Fruit fly (Drosophila melanogaster) whole organism, embryonic: Measurements from ENCODE around the gene CG34453.
A peak's percentile ranks its signal among the peaks of the same experiment; 100 is the strongest.

Experiments
- Blimp-1 ChIP-seq: fragments of 200-800 bp; sonication (Bioruptor generic); optimal IDR thresholded peaks from 3 replicates; lab custom pipeline; 2018; ENCODE audit warnings: missing biosample characterization, missing genetic modification characterization, mild to moderate bottlenecking, moderate library complexity, missing genetic modification reagents
- CG10274 ChIP-seq: fragments of 200-800 bp; sonication (Bioruptor generic); optimal IDR thresholded peaks from 3 replicates; lab custom pipeline; 2017; ENCODE audit warnings: missing biosample characterization, mild to moderate bottlenecking, missing genetic modification characterization
- CG10431 ChIP-seq: fragments of 200-800 bp; sonication (Bioruptor generic); optimal IDR thresholded peaks from 3 replicates; lab custom pipeline; 2018; ENCODE audit warnings: missing biosample characterization, mild to moderate bottlenecking, missing genetic modification characterization
- CG10959 ChIP-seq: fragments of 200-800 bp; sonication (Bioruptor generic); IDR thresholded peaks from 2 replicates; pipeline ENCODE4 v1.3.6; 2022; ENCODE audit warnings: missing biosample characterization, missing genetic modification characterization
- CG11456 ChIP-seq: fragments of 200-800 bp; sonication (Bioruptor generic); IDR thresholded peaks from 3 replicates; pipeline ENCODE4 v1.3.6; 2022; ENCODE audit warnings: missing biosample characterization, missing genetic modification characterization
- CG12219 ChIP-seq: fragments of 200-800 bp; sonication (Bioruptor generic); optimal IDR thresholded peaks from 3 replicates; lab custom pipeline; 2018; ENCODE audit warnings: missing biosample characterization, mild to moderate bottlenecking, missing genetic modification characterization
- CG1233 ChIP-seq: fragments of 200-800 bp; sonication (Bioruptor generic); optimal IDR thresholded peaks from 4 replicates; lab custom pipeline; 2018; ENCODE audit warnings: missing biosample characterization, mild to moderate bottlenecking, missing genetic modification characterization
- CG14050 ChIP-seq: fragments of 200-800 bp; sonication (Bioruptor generic); IDR thresholded peaks from 3 replicates; pipeline ENCODE4 v1.3.6; 2022; ENCODE audit warnings: missing biosample characterization, missing genetic modification characterization
- CG14667 ChIP-seq: fragments of 200-800 bp; sonication (Bioruptor generic); IDR thresholded peaks from 2 replicates; pipeline ENCODE4 v1.3.6; 2022; ENCODE audit warnings: missing biosample characterization, missing genetic modification characterization
- CG15073 ChIP-seq: fragments of 200-800 bp; sonication (Bioruptor generic); optimal IDR thresholded peaks from 2 replicates; lab custom pipeline; 2016; ENCODE audit warnings: missing biosample characterization, missing genetic modification characterization
- CG16815 ChIP-seq: fragments of 200-800 bp; sonication (Bioruptor generic); optimal IDR thresholded peaks from 3 replicates; lab custom pipeline; 2017; ENCODE audit warnings: missing biosample characterization, mild to moderate bottlenecking, missing genetic modification characterization
- CG17829 ChIP-seq: fragments of 200-800 bp; optimal IDR thresholded peaks from 2 replicates; lab custom pipeline; 2019; ENCODE audit warnings: missing biosample characterization, mild to moderate bottlenecking, missing genetic modification characterization, moderate library complexity
- CG18476 ChIP-seq: fragments of 200-800 bp; sonication (Bioruptor generic); optimal IDR thresholded peaks from 2 replicates; lab custom pipeline; 2016; ENCODE audit warnings: missing biosample characterization, mild to moderate bottlenecking, missing genetic modification characterization
- CG2116 ChIP-seq: fragments of 200-800 bp; sonication (Bioruptor generic); optimal IDR thresholded peaks from 3 replicates; lab custom pipeline; 2018; ENCODE audit warnings: missing biosample characterization, mild to moderate bottlenecking, missing genetic modification characterization
- CG2678 ChIP-seq: fragments of 200-800 bp; sonication (Bioruptor generic); optimal IDR thresholded peaks from 3 replicates; lab custom pipeline; 2019; ENCODE audit warnings: missing biosample characterization, mild to moderate bottlenecking, missing genetic modification characterization, moderate library complexity
- CG34422 ChIP-seq: fragments of 200-800 bp; sonication (Bioruptor generic); IDR thresholded peaks from 3 replicates; pipeline ENCODE4 v1.3.6; 2022; ENCODE audit warnings: missing biosample characterization, missing genetic modification characterization
- CG42726 ChIP-seq: fragments of 200-800 bp; sonication (Bioruptor generic); IDR thresholded peaks from 2 replicates; pipeline ENCODE4 v1.3.6; 2022; ENCODE audit warnings: missing biosample characterization, missing genetic modification characterization; ENCODE audit not compliant: partially characterized antibody
- CG4328 ChIP-seq: fragments of 200-800 bp; sonication (Bioruptor generic); optimal IDR thresholded peaks from 3 replicates; lab custom pipeline; 2017; ENCODE audit warnings: missing biosample characterization, missing genetic modification reagents, missing genetic modification characterization
- CG5245 ChIP-seq: fragments of 200-800 bp; sonication (Bioruptor generic); optimal IDR thresholded peaks from 3 replicates; lab custom pipeline; 2016; ENCODE audit warnings: missing biosample characterization, missing genetic modification characterization
- CG9876 ChIP-seq: fragments of 200-800 bp; sonication (Bioruptor generic); optimal IDR thresholded peaks from 2 replicates; lab custom pipeline; 2016; ENCODE audit warnings: missing biosample characterization, missing genetic modification characterization
- CrebB ChIP-seq: fragments of 200-800 bp; sonication (Bioruptor generic); optimal IDR thresholded peaks from 3 replicates; lab custom pipeline; 2018; ENCODE audit warnings: missing biosample characterization, mild to moderate bottlenecking, missing genetic modification characterization
- E2f2 ChIP-seq: fragments of 200-800 bp; sonication (Bioruptor generic); IDR thresholded peaks from 2 replicates; pipeline ENCODE4 v1.3.6; 2022; ENCODE audit warnings: missing biosample characterization, missing genetic modification characterization
- ERR ChIP-seq: fragments of 200-800 bp; sonication (Bioruptor generic); optimal IDR thresholded peaks from 2 replicates; lab custom pipeline; 2016; ENCODE audit warnings: missing biosample characterization, missing genetic modification characterization
- H15 ChIP-seq: fragments of 200-800 bp; sonication (Bioruptor generic); IDR thresholded peaks from 3 replicates; pipeline ENCODE4 v1.3.6; 2022; ENCODE audit warnings: missing biosample characterization, missing genetic modification characterization
- Jarid2 ChIP-seq: fragments of 200-800 bp; sonication (Bioruptor generic); optimal IDR thresholded peaks from 3 replicates; lab custom pipeline; 2017; ENCODE audit warnings: mild to moderate bottlenecking, missing biosample characterization, missing genetic modification reagents, missing genetic modification characterization
- MESR4 ChIP-seq: fragments of 200-800 bp; sonication (Bioruptor generic); optimal IDR thresholded peaks from 2 replicates; lab custom pipeline; 2018; ENCODE audit warnings: missing biosample characterization, mild to moderate bottlenecking, missing genetic modification characterization, moderate library complexity
- Med ChIP-seq: fragments of 200-800 bp; sonication (Bioruptor generic); peaks from one replicate; lab custom pipeline; 2016; ENCODE audit warnings: missing biosample characterization, missing genetic modification characterization, mild to moderate bottlenecking, inconsistent platforms, moderate library complexity
- Opbp ChIP-seq: fragments of 200-800 bp; sonication (Bioruptor generic); IDR thresholded peaks from 3 replicates; pipeline ENCODE4 v1.3.6; 2022; ENCODE audit warnings: missing biosample characterization, missing genetic modification characterization; ENCODE audit not compliant: partially characterized antibody
- Side ChIP-seq: fragments of 200-800 bp; sonication (Bioruptor generic); optimal IDR thresholded peaks from 2 replicates; lab custom pipeline; 2016; ENCODE audit warnings: missing biosample characterization, missing genetic modification characterization
- amos ChIP-seq: fragments of 200-800 bp; sonication (Bioruptor generic); IDR thresholded peaks from 2 replicates; pipeline ENCODE4 v1.3.6; 2022; ENCODE audit warnings: missing biosample characterization, missing genetic modification characterization; ENCODE audit not compliant: partially characterized antibody
- ap ChIP-seq: fragments of 200-800 bp; sonication (Bioruptor generic); IDR thresholded peaks from 2 replicates; pipeline ENCODE4 v1.3.6; 2022; ENCODE audit warnings: missing biosample characterization, missing genetic modification characterization
- ci ChIP-seq: fragments of 200-800 bp; sonication (Bioruptor generic); IDR thresholded peaks from 3 replicates; pipeline ENCODE4 v1.3.6; 2022; ENCODE audit warnings: missing biosample characterization, missing genetic modification characterization
- emc ChIP-seq: fragments of 200-800 bp; sonication (Bioruptor generic); optimal IDR thresholded peaks from 2 replicates; lab custom pipeline; 2016; ENCODE audit warnings: missing biosample characterization, missing genetic modification characterization
- esg ChIP-seq: fragments of 200-800 bp; sonication (Bioruptor generic); conservative IDR thresholded peaks from 2 replicates; pipeline ENCODE4 v1.3.6; 2022; ENCODE audit warnings: missing biosample characterization, missing genetic modification characterization
- fd102C ChIP-seq: fragments of 200-800 bp; sonication (Bioruptor generic); optimal IDR thresholded peaks from 2 replicates; lab custom pipeline; 2018; ENCODE audit warnings: missing biosample characterization, mild to moderate bottlenecking, missing genetic modification characterization, moderate library complexity
- hth ChIP-seq: fragments of >200 bp; optimal IDR thresholded peaks from 2 replicates; lab custom pipeline; 2017; ENCODE audit warnings: inconsistent platforms
- kay ChIP-seq: fragments of 200-800 bp; sonication (Bioruptor generic); optimal IDR thresholded peaks from 2 replicates; lab custom pipeline; 2016; ENCODE audit warnings: missing biosample characterization, missing genetic modification characterization
- ken ChIP-seq: fragments of 200-800 bp; sonication (Bioruptor generic); IDR thresholded peaks from 3 replicates; pipeline ENCODE4 v1.3.6; 2022; ENCODE audit warnings: missing biosample characterization, missing genetic modification characterization
- mirr ChIP-seq: fragments of 200-800 bp; sonication (Bioruptor generic); optimal IDR thresholded peaks from 3 replicates; lab custom pipeline; 2018; ENCODE audit warnings: missing biosample characterization, mild to moderate bottlenecking, missing genetic modification characterization
- nerfin-2 ChIP-seq: fragments of 200-800 bp; sonication (Bioruptor generic); IDR thresholded peaks from 2 replicates; pipeline ENCODE4 v1.3.6; 2022; ENCODE audit warnings: missing biosample characterization, missing genetic modification characterization; ENCODE audit not compliant: partially characterized antibody
- ro ChIP-seq: fragments of 200-800 bp; sonication (Bioruptor generic); IDR thresholded peaks from 2 replicates; pipeline ENCODE4 v1.3.6; 2022; ENCODE audit warnings: missing biosample characterization, missing genetic modification characterization
- sna ChIP-seq: fragments of 200-800 bp; sonication (Bioruptor generic); IDR thresholded peaks from 2 replicates; pipeline ENCODE4 v1.3.6; 2022; ENCODE audit warnings: missing biosample characterization, missing genetic modification characterization; ENCODE audit not compliant: partially characterized antibody
- so ChIP-seq: fragments of 200-800 bp; sonication (Bioruptor generic); IDR thresholded peaks from 3 replicates; pipeline ENCODE4 v1.3.6; 2022; ENCODE audit warnings: missing biosample characterization, missing genetic modification characterization
- toy ChIP-seq: fragments of 200-800 bp; sonication (Bioruptor generic); IDR thresholded peaks from 2 replicates; pipeline ENCODE4 v1.3.6; 2022; ENCODE audit warnings: missing biosample characterization, missing genetic modification characterization
- ttk ChIP-seq: fragments of 200-800 bp; sonication (Bioruptor generic); IDR thresholded peaks from 2 replicates; pipeline ENCODE4 v2.1.2; 2022; ENCODE audit warnings: missing biosample characterization, missing genetic modification characterization
- vvl ChIP-seq: fragments of 200-800 bp; sonication (Bioruptor generic); IDR thresholded peaks from 2 replicates; pipeline ENCODE4 v1.3.6; 2022; ENCODE audit warnings: missing biosample characterization, missing genetic modification characterization
- wek ChIP-seq: fragments of 200-800 bp; sonication (Bioruptor generic); optimal IDR thresholded peaks from 3 replicates; lab custom pipeline; 2018; ENCODE audit warnings: missing biosample characterization, mild to moderate bottlenecking, missing genetic modification characterization, moderate library complexity
- wor ChIP-seq: fragments of 200-800 bp; sonication (Bioruptor generic); IDR thresholded peaks from 2 replicates; pipeline ENCODE4 v1.3.6; 2022; ENCODE audit warnings: missing biosample characterization, missing genetic modification characterization
- zen ChIP-seq: fragments of 200-800 bp; sonication (Bioruptor generic); optimal IDR thresholded peaks from 3 replicates; lab custom pipeline; 2018; ENCODE audit warnings: missing biosample characterization, mild to moderate bottlenecking, missing genetic modification characterization, moderate library complexity

CG34453 gene

DNA sequence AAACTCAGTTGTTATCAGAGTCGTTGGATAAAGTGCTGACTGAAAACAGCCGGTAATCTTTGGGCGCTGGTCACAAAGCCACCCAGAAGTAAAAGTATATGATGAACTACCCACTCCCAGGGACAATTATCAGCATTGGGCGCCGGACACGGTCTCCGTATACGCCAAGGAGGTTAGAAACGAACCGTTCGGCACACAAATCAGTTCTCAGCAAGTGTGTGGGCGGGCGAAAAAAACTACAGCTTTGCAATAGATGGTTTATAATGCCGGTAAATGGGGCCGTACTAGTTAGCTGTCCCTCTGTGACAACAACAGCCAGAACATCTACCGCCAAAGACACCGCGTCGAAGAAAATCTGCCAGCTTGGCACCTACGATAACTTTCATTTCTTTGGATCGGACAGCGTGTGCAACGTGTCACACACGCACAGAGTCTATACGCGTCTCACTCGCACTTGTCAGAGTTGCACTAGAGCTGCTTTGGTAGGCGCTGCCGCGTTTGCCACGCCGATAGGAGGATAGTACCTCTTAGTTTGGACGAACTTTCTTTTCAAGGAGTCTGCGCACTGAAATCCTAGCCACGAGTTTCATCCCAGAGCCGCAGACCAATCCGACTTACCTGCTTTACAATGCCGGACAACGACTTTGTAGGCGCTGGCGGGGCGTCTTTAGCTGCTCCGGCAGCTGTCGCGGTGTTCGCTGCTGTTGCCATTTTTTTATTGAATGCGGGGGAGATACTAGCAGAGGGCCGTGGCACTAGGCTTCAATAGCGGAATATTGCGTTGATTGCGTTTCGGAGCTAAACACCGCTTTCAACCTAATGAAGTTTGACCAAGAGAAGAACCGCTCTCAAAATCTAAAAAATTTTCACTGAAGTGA, 30.6 kb upstream of the CG34453 start (continued):
- TF ChIP-seq sna (GFP tag; lab: Robert Waterston, UW) (no peak), MESR4 (GFP tag; lab: Kevin White, UChicago) (peak; percentile 70), zen (tag; lab: Kevin White, UChicago) (no peak), CG34422 (GFP tag; lab: Robert Waterston, UW) (peak; percentile 63; the same call in 2 of the 3 replicates), CG9876 (GFP tag; lab: Kevin White, UChicago) (no peak), CG14050 (GFP tag; lab: Robert Waterston, UW) (no peak), Opbp (GFP tag; lab: Robert Waterston, UW) (peak; percentile 19; the same call in 1 of the 3 replicates), ttk (no peak; the same call in 1 of the 2 replicates), hth (lab: Kevin White, UChicago) (no peak), E2f2 (GFP tag; lab: Robert Waterston, UW) (no peak), CG10274 (GFP tag; lab: Kevin White, UChicago) (no peak), emc (no peak), ro (GFP tag; lab: Robert Waterston, UW) (no peak), CG4328 (GFP tag; lab: Kevin White, UChicago) (no peak), amos (GFP tag; lab: Robert Waterston, UW) (peak; percentile 5; the same call in 1 of the 2 replicates), CG2116 (GFP tag; lab: Kevin White, UChicago) (peak; percentile 37), ERR (GFP tag; lab: Kevin White, UChicago) (no peak), wek (GFP tag; lab: Kevin White, UChicago) (no peak), esg (GFP tag; lab: Robert Waterston, UW) (no peak), CG11456 (GFP tag; lab: Robert Waterston, UW) (no peak), nerfin-2 (GFP tag; lab: Robert Waterston, UW) (no peak), H15 (no peak), so (GFP tag; lab: Robert Waterston, UW) (no peak), wor (GFP tag; lab: Robert Waterston, UW) (no peak), fd102C (GFP tag; lab: Kevin White, UChicago) (no peak), CG12219 (GFP tag; lab: Kevin White, UChicago) (no peak), CG16815 (GFP tag; lab: Kevin White, UChicago) (no peak), CG14667 (no peak), kay (GFP tag; lab: Kevin White, UChicago) (no peak), CG18476 (GFP tag; lab: Kevin White, UChicago) (no peak), Blimp-1 (peak; percentile 45), toy (no peak), ken (GFP tag; lab: Robert Waterston, UW) (0 out of 3 replicates have a peak, but pooled peaks have one; percentile 25), ci (peak; percentile 41; the same call in 2 of the 3 replicates), CG1233 (GFP tag; lab: Kevin White, UChicago) (no peak), CG10959 (no peak), Jarid2 (GFP tag; lab: Kevin White, UChicago) (no peak), vvl (GFP tag; lab: Robert Waterston, UW) (no peak), CG5245 (GFP tag; lab: Kevin White, UChicago) (no peak), Med (GFP tag; lab: Kevin White, UChicago) (peak; percentile 61), CG2678 (tag; lab: Kevin White, UChicago) (no peak), CG42726 (GFP tag; lab: Robert Waterston, UW) (no peak), CG15073 (GFP tag; lab: Kevin White, UChicago) (no peak), Side (no peak), mirr (GFP tag; lab: Kevin White, UChicago) (no peak), ap (GFP tag; lab: Robert Waterston, UW) (no peak), CrebB (tag; lab: Kevin White, UChicago) (no peak), CG17829 (no peak), CG10431 (GFP tag; lab: Kevin White, UChicago) (no peak)
